Worm (Caenorhabditis elegans) whole organism, L4/young adult: ENCODE results near the gene wdfy-2.

ENCODE experiments used
- W03F9.2 ChIP-seq: fragments of 150-350 bp; optimal IDR thresholded peaks from 2 replicates; lab custom pipeline; 2014; ENCODE audit warnings: missing biosample characterization, missing genetic modification characterization
- dao-5 ChIP-seq: sonication (generic microtip); optimal IDR thresholded peaks from 2 replicates; lab custom pipeline; 2016; ENCODE audit warnings: missing genotype, missing genetic modification characterization, moderate library complexity, missing compliant biosample characterization
- him-1 ChIP-seq: sonication (generic microtip); optimal IDR thresholded peaks from 2 replicates; lab custom pipeline; 2016; ENCODE audit warnings: missing genotype, missing genetic modification reagents, missing genetic modification characterization, missing compliant biosample characterization

DNA sequence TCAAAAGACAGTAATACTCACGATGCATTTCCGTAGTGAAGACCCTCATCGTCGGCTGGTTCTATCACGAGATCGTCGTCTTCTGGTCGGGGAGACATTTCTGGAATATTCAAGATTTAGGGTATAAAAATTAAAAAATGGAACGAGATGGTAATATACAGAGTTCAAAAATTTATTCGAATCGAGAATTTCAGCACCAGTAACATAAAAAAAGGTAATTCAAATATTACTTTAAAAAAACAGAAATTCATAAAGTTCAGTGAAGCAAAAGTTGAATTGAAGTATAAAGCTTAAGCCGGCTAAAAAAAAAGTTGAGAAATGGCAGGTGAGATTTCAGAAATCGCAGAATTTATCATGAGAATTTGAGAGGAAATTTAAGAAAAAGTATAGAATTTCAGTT, 9.5 kb upstream of the wdfy-2 start, which contains the start of gene cam-1:
- TF ChIP-seq him-1 (no peak), dao-5 (tag; lab: Kevin White, UChicago) (no peak), W03F9.2 (tag; lab: Kevin White, UChicago) (no peak)
